Worm (Caenorhabditis elegans) whole organism, L3 larva: ENCODE measurements around the gene pfd-2.

Source experiments
- R02D3.7 ChIP-seq: fragments of 150-350 bp; optimal IDR thresholded peaks from 2 replicates; lab custom pipeline; 2014; ENCODE audit warnings: missing biosample characterization, missing genetic modification characterization
- ZK546.5 ChIP-seq: sonication (generic microtip); optimal IDR thresholded peaks from 2 replicates; lab custom pipeline; 2017; ENCODE audit warnings: missing biosample characterization, missing genetic modification characterization
- aly-2 ChIP-seq: fragments of 150-350 bp; optimal IDR thresholded peaks from 2 replicates; lab custom pipeline; 2014; ENCODE audit warnings: missing biosample characterization, missing genetic modification characterization
- ama-1 ChIP-seq: fragments of 150-350 bp; optimal IDR thresholded peaks from 2 replicates; lab custom pipeline; 2018
- ceh-28 ChIP-seq: fragments of 150-350 bp; optimal IDR thresholded peaks from 2 replicates; lab custom pipeline; 2014; ENCODE audit warnings: missing biosample characterization, missing genetic modification reagents, missing genetic modification characterization
- ceh-9 ChIP-seq: sonication (generic microtip); optimal IDR thresholded peaks from 2 replicates; lab custom pipeline; 2018; ENCODE audit warnings: missing biosample characterization, missing genetic modification characterization
- daf-12 ChIP-seq: fragments of 150-350 bp; optimal IDR thresholded peaks from 2 replicates; lab custom pipeline; 2014; ENCODE audit warnings: missing biosample characterization, missing genetic modification reagents, missing genetic modification characterization
- egl-27 ChIP-seq: sonication (generic microtip); optimal IDR thresholded peaks from 4 replicates; lab custom pipeline; 2017; ENCODE audit warnings: missing biosample characterization, missing genetic modification reagents, missing genetic modification characterization
- elt-3 ChIP-seq, 3 experiments: fragments of 150-350 bp in 1 of 3; sonication (generic microtip) in 2 of 3; optimal IDR thresholded peaks; 2 replicates in 2 of 3; 4 replicates in 1 of 3; lab custom pipeline; 2014 to 2017; ENCODE audit warnings: missing biosample characterization in 3 of 3, missing genetic modification characterization in 3 of 3
- fkh-10 ChIP-seq: sonication (generic microtip); optimal IDR thresholded peaks from 2 replicates; lab custom pipeline; 2017; ENCODE audit warnings: missing biosample characterization, missing genetic modification reagents, missing genetic modification characterization
- fos-1 ChIP-seq: fragments of 150-350 bp; optimal IDR thresholded peaks from 2 replicates; lab custom pipeline; 2014; ENCODE audit warnings: missing biosample characterization, missing genetic modification characterization
- hmg-11 ChIP-seq: sonication (generic microtip); optimal IDR thresholded peaks from 2 replicates; lab custom pipeline; 2016; ENCODE audit warnings: missing genetic modification characterization, missing compliant biosample characterization
- jun-1 ChIP-seq: fragments of 150-350 bp; optimal IDR thresholded peaks from 2 replicates; lab custom pipeline; 2014; ENCODE audit warnings: missing biosample characterization, missing genetic modification reagents, missing genetic modification characterization
- lin-15B ChIP-seq: fragments of 150-350 bp; optimal IDR thresholded peaks from 2 replicates; lab custom pipeline; 2014; ENCODE audit warnings: missing biosample characterization, missing genetic modification characterization
- lin-39 ChIP-seq: fragments of 150-350 bp; optimal IDR thresholded peaks from 2 replicates; lab custom pipeline; 2018; ENCODE audit warnings: missing biosample characterization, missing genetic modification reagents, missing genetic modification characterization
- lsy-12 ChIP-seq: sonication (generic microtip); optimal IDR thresholded peaks from 2 replicates; lab custom pipeline; 2016; ENCODE audit warnings: mild to moderate bottlenecking, missing genetic modification characterization, missing compliant biosample characterization
- mdl-1 ChIP-seq: fragments of 150-350 bp; optimal IDR thresholded peaks from 2 replicates; lab custom pipeline; 2014; ENCODE audit warnings: missing biosample characterization, missing genetic modification characterization
- mml-1 ChIP-seq: fragments of 150-350 bp; sonication (generic microtip); optimal IDR thresholded peaks from 3 replicates; lab custom pipeline; 2014; ENCODE audit warnings: missing biosample characterization, missing genetic modification characterization
- nfya-1 ChIP-seq: sonication (generic microtip); optimal IDR thresholded peaks from 2 replicates; lab custom pipeline; 2017; ENCODE audit warnings: missing genetic modification characterization, mild to moderate bottlenecking, missing compliant biosample characterization, antibody characterized with exemption, moderate library complexity; ENCODE audit not compliant: insufficient read depth
- nhr-11 ChIP-seq: fragments of 150-350 bp; optimal IDR thresholded peaks from 2 replicates; lab custom pipeline; 2014; ENCODE audit warnings: missing biosample characterization, missing genetic modification characterization
- nhr-12 ChIP-seq: fragments of 150-350 bp; optimal IDR thresholded peaks from 2 replicates; lab custom pipeline; 2014; ENCODE audit warnings: missing biosample characterization, missing genetic modification characterization
- nhr-237 ChIP-seq: fragments of 150-350 bp; optimal IDR thresholded peaks from 2 replicates; lab custom pipeline; 2014; ENCODE audit warnings: missing biosample characterization, missing genetic modification characterization
- nhr-25 ChIP-seq: sonication (generic microtip); optimal IDR thresholded peaks from 2 replicates; lab custom pipeline; 2017; ENCODE audit warnings: missing biosample characterization, missing genetic modification characterization
- nhr-28 ChIP-seq: fragments of 150-350 bp; optimal IDR thresholded peaks from 2 replicates; lab custom pipeline; 2014; ENCODE audit warnings: missing biosample characterization, missing genetic modification characterization
- nhr-43 ChIP-seq: sonication (generic microtip); optimal IDR thresholded peaks from 2 replicates; lab custom pipeline; 2016; ENCODE audit warnings: mild to moderate bottlenecking, missing genetic modification characterization, missing compliant biosample characterization; ENCODE audit not compliant: poor library complexity, severe bottlenecking
- nhr-67 ChIP-seq: fragments of 150-350 bp; optimal IDR thresholded peaks from 2 replicates; lab custom pipeline; 2014; ENCODE audit warnings: missing biosample characterization, missing genetic modification characterization
- nhr-77 ChIP-seq: fragments of 150-350 bp; optimal IDR thresholded peaks from 2 replicates; lab custom pipeline; 2014; ENCODE audit warnings: missing biosample characterization, missing genetic modification characterization
- pha-4 ChIP-seq: fragments of 150-350 bp; optimal IDR thresholded peaks from 2 replicates; lab custom pipeline; 2014; ENCODE audit warnings: missing biosample characterization, missing genetic modification reagents, missing genetic modification characterization
- pqm-1 ChIP-seq: fragments of 150-350 bp; optimal IDR thresholded peaks from 2 replicates; lab custom pipeline; 2017; ENCODE audit warnings: missing biosample characterization, missing genetic modification characterization, inconsistent platforms
- sea-2 ChIP-seq: fragments of 150-350 bp; sonication (generic microtip); optimal IDR thresholded peaks from 4 replicates; lab custom pipeline; 2014; ENCODE audit warnings: missing biosample characterization, missing genetic modification reagents, missing genetic modification characterization
- skn-1 ChIP-seq: fragments of 150-350 bp; optimal IDR thresholded peaks from 2 replicates; lab custom pipeline; 2014; ENCODE audit warnings: missing biosample characterization, missing genetic modification characterization
- tbx-2 ChIP-seq: sonication (generic microtip); optimal IDR thresholded peaks from 2 replicates; lab custom pipeline; 2016; ENCODE audit warnings: mild to moderate bottlenecking, missing genetic modification characterization, missing compliant biosample characterization
- unc-39 ChIP-seq: sonication (generic microtip); optimal IDR thresholded peaks from 4 replicates; lab custom pipeline; 2017; ENCODE audit warnings: missing biosample characterization, missing genetic modification characterization
- ztf-11 ChIP-seq: fragments of 150-350 bp; optimal IDR thresholded peaks from 2 replicates; lab custom pipeline; 2014; ENCODE audit warnings: missing biosample characterization, missing genetic modification characterization

The pfd-2 gene

ce11 chrII:4337731-4338130, 11.2 kb downstream of the pfd-2 start:
- TF ChIP-seq unc-39 (tag; lab: Kevin White, UChicago) (no peak), nfya-1 (tag; lab: Kevin White, UChicago) (peak; percentile 84), nhr-25 (tag; lab: Kevin White, UChicago) (no peak), daf-12 (tag; lab: Kevin White, UChicago) (no peak), ztf-11 (tag; lab: Kevin White, UChicago) (no peak), nhr-11 (tag; lab: Kevin White, UChicago) (no peak)
- TF ChIP-seq, all 47 proteins: peak for 1

- no peak for TF ChIP-seq elt-3 (tag; optimal IDR thresholded peaks at IDR 0.05; lab: Kevin White, UChicago)
Observed at ce11 chrII:4339882-4340281, 13.4 kb downstream of the pfd-2 start, which contains the start of gene athp-2. TSS of gene athp-2 (plus strand) at chrII:4340182.

ce11 chrII:4341484-4341883, 15.0 kb downstream of the pfd-2 start:
- TF ChIP-seq lin-15B (tag; lab: Kevin White, UChicago) = no peak
- TF ChIP-seq daf-12 (tag; lab: Kevin White, UChicago) = no peak
- no peak for TF ChIP-seq nhr-237
- TF ChIP-seq nfya-1 (tag; lab: Kevin White, UChicago) = peak; percentile 99

ce11 chrII:4344317-4344716, 17.8 kb downstream of the pfd-2 start:
- no peak for TF ChIP-seq aly-2 (tag; lab: Kevin White, UChicago)
- TF ChIP-seq nhr-12 = no peak
- TF ChIP-seq hmg-11 = no peak
- no peak for TF ChIP-seq elt-3 (tag; optimal IDR thresholded peaks at IDR 0.05; lab: Kevin White, UChicago)
- TF ChIP-seq ceh-9 = no peak
- no peak for TF ChIP-seq egl-27 (tag; lab: Kevin White, UChicago)
- TF ChIP-seq nfya-1 (tag; lab: Kevin White, UChicago) = no peak
- TF ChIP-seq nhr-28 (tag; lab: Kevin White, UChicago) = no peak
- TF ChIP-seq lin-39 = no peak
- no peak for TF ChIP-seq ama-1 (lab: Kevin White, UChicago)
- no peak for TF ChIP-seq R02D3.7 (tag; lab: Kevin White, UChicago)
- TF ChIP-seq sea-2 (GFP tag; lab: Kevin White, UChicago) = no peak
- TF ChIP-seq ZK546.5 (tag; lab: Kevin White, UChicago) = no peak
- no peak for TF ChIP-seq pha-4 (tag; lab: Kevin White, UChicago)
- TF ChIP-seq fos-1 (tag; lab: Kevin White, UChicago) = no peak
- TF ChIP-seq mdl-1 (tag; lab: Kevin White, UChicago) = no peak
- no peak for TF ChIP-seq fkh-10 (GFP tag; lab: Kevin White, UChicago)

ce11 chrII:4350888-4351287, 24.4 kb downstream of the pfd-2 start, which contains the start of gene H20J04.9:
TSS of gene H20J04.9 (plus strand) at chrII:4351188.
- no peak for TF ChIP-seq nhr-77 (tag; lab: Kevin White, UChicago)

ce11 chrII:4355217-4355616, 28.7 kb downstream of the pfd-2 start, which contains the start of the genes H20J04.7 and H20J04.1:
TSS of gene H20J04.7 (minus strand) at chrII:4355317.
TSS of gene H20J04.1 (plus strand) at chrII:4355613.
- TF ChIP-seq jun-1 (tag; lab: Kevin White, UChicago) (no peak), elt-3 (tag; optimal IDR thresholded peaks at IDR 0.05; lab: Kevin White, UChicago) (no peak), mdl-1 (tag; lab: Kevin White, UChicago) (no peak), lin-15B (tag; lab: Kevin White, UChicago) (no peak), pqm-1 (tag; lab: Kevin White, UChicago) (no peak), mml-1 (no peak), lsy-12 (tag; lab: Kevin White, UChicago) (no peak), ama-1 (lab: Kevin White, UChicago) (no peak), hmg-11 (no peak), nhr-43 (tag; lab: Kevin White, UChicago) (no peak), skn-1 (tag; lab: Kevin White, UChicago) (no peak), egl-27 (tag; lab: Kevin White, UChicago) (no peak), ceh-28 (tag; lab: Kevin White, UChicago) (no peak), nhr-67 (no peak), nfya-1 (tag; lab: Kevin White, UChicago) (no peak), tbx-2 (no peak)
